Worm (Caenorhabditis elegans) whole organism, mixed stage, embryonic: ENCODE results near the gene T04B2.8.
A peak's percentile ranks its signal among the peaks of the same experiment; 100 is the strongest.

Source experiments
- M03D4.4 ChIP-seq: sonication (generic microtip); optimal IDR thresholded peaks from 2 replicates; lab custom pipeline; 2017; ENCODE audit warnings: mild to moderate bottlenecking, missing genetic modification characterization, missing compliant biosample characterization
- bed-3 ChIP-seq: fragments of 200-800 bp; sonication (Bioruptor generic); optimal IDR thresholded peaks from 3 replicates; lab custom pipeline; 2018; ENCODE audit warnings: mild to moderate bottlenecking, missing genetic modification characterization, moderate library complexity, missing compliant biosample characterization
- blmp-1 ChIP-seq: fragments of 150-350 bp; optimal IDR thresholded peaks from 2 replicates; lab custom pipeline; 2014; ENCODE audit warnings: missing biosample characterization, missing genetic modification characterization
- ceh-83 ChIP-seq: fragments of 200-800 bp; sonication (Bioruptor generic); optimal IDR thresholded peaks from 2 replicates; lab custom pipeline; 2018; ENCODE audit warnings: mild to moderate bottlenecking, missing genetic modification characterization, missing compliant biosample characterization
- cnd-1 ChIP-seq: fragments of 200-800 bp; sonication (Bioruptor generic); optimal IDR thresholded peaks from 2 replicates; lab custom pipeline; 2018; ENCODE audit warnings: mild to moderate bottlenecking, missing genetic modification characterization, missing compliant biosample characterization
- drap-1 ChIP-seq: fragments of 200-800 bp; sonication (Bioruptor generic); optimal IDR thresholded peaks from 3 replicates; lab custom pipeline; 2018; ENCODE audit warnings: mild to moderate bottlenecking, missing genetic modification characterization, missing compliant biosample characterization
- elt-1 ChIP-seq: sonication (generic microtip); optimal IDR thresholded peaks from 2 replicates; lab custom pipeline; 2017; ENCODE audit warnings: missing genetic modification characterization, mild to moderate bottlenecking, missing compliant biosample characterization, antibody characterized with exemption, moderate library complexity, borderline replicate concordance; ENCODE audit not compliant: insufficient read depth
- elt-3 ChIP-seq: fragments of 150-350 bp; optimal IDR thresholded peaks from 2 replicates; lab custom pipeline; 2014; ENCODE audit warnings: missing biosample characterization, missing genetic modification characterization
- flh-1 ChIP-seq: fragments of 200-800 bp; sonication (Bioruptor generic); optimal IDR thresholded peaks from 2 replicates; lab custom pipeline; 2018; ENCODE audit warnings: mild to moderate bottlenecking, missing genetic modification characterization, moderate library complexity, missing compliant biosample characterization
- ham-2 ChIP-seq: fragments of 200-800 bp; sonication (Bioruptor generic); optimal IDR thresholded peaks from 2 replicates; lab custom pipeline; 2018; ENCODE audit warnings: mild to moderate bottlenecking, missing genetic modification characterization, missing compliant biosample characterization
- hlh-1 ChIP-seq: fragments of 150-350 bp; optimal IDR thresholded peaks from 2 replicates; lab custom pipeline; 2014; ENCODE audit warnings: missing biosample characterization, missing genetic modification reagents, missing genetic modification characterization
- lin-13 ChIP-seq: fragments of 150-350 bp; optimal IDR thresholded peaks from 2 replicates; lab custom pipeline; 2014; ENCODE audit warnings: missing biosample characterization, missing genetic modification characterization
- lsy-2 ChIP-seq: fragments of 150-350 bp; optimal IDR thresholded peaks from 2 replicates; lab custom pipeline; 2014; ENCODE audit warnings: missing biosample characterization, missing genetic modification characterization
- mab-5 ChIP-seq: fragments of 150-350 bp; optimal IDR thresholded peaks from 2 replicates; lab custom pipeline; 2014; ENCODE audit warnings: missing biosample characterization, missing genetic modification characterization
- mep-1 ChIP-seq: fragments of 150-350 bp; optimal IDR thresholded peaks from 2 replicates; lab custom pipeline; 2017; ENCODE audit warnings: missing biosample characterization, missing genetic modification reagents, missing genetic modification characterization, inconsistent platforms
- mls-2 ChIP-seq: sonication (generic microtip); optimal IDR thresholded peaks from 2 replicates; lab custom pipeline; 2016; ENCODE audit warnings: mild to moderate bottlenecking, missing genetic modification characterization, moderate library complexity, missing compliant biosample characterization
- nhr-2 ChIP-seq: fragments of 150-350 bp; optimal IDR thresholded peaks from 2 replicates; lab custom pipeline; 2014; ENCODE audit warnings: missing biosample characterization, missing genetic modification characterization
- nhr-237 ChIP-seq: fragments of 150-350 bp; optimal IDR thresholded peaks from 2 replicates; lab custom pipeline; 2014; ENCODE audit warnings: missing biosample characterization, missing genetic modification characterization
- nhr-28 ChIP-seq: fragments of 150-350 bp; optimal IDR thresholded peaks from 2 replicates; lab custom pipeline; 2014; ENCODE audit warnings: missing biosample characterization, missing genetic modification characterization
- pha-4 ChIP-seq: fragments of 150-350 bp; optimal IDR thresholded peaks from 2 replicates; lab custom pipeline; 2018; ENCODE audit warnings: missing biosample characterization, missing genetic modification reagents, missing genetic modification characterization
- sem-2 ChIP-seq: fragments of 200-800 bp; sonication (Bioruptor generic); optimal IDR thresholded peaks from 2 replicates; lab custom pipeline; 2018; ENCODE audit warnings: mild to moderate bottlenecking, missing genetic modification characterization, missing compliant biosample characterization
- snpc-4 ChIP-seq: fragments of 150-350 bp; optimal IDR thresholded peaks from 2 replicates; lab custom pipeline; 2014; ENCODE audit warnings: missing biosample characterization, missing genetic modification characterization
- sptf-1 ChIP-seq: sonication (generic microtip); optimal IDR thresholded peaks from 2 replicates; lab custom pipeline; 2017; ENCODE audit warnings: mild to moderate bottlenecking, missing genetic modification characterization, moderate library complexity, missing compliant biosample characterization
- tbx-8 ChIP-seq: fragments of 200-800 bp; sonication (Bioruptor generic); optimal IDR thresholded peaks from 2 replicates; lab custom pipeline; 2018; ENCODE audit warnings: mild to moderate bottlenecking, missing genetic modification characterization, moderate library complexity, missing compliant biosample characterization
- unc-120 ChIP-seq: sonication (generic microtip); optimal IDR thresholded peaks from 2 replicates; lab custom pipeline; 2017; ENCODE audit warnings: missing genetic modification characterization, missing compliant biosample characterization; ENCODE audit not compliant: poor library complexity, severe bottlenecking
- unc-62 ChIP-seq: fragments of 150-350 bp; optimal IDR thresholded peaks from 2 replicates; lab custom pipeline; 2014; ENCODE audit warnings: missing biosample characterization, missing genetic modification reagents, missing genetic modification characterization
- zip-8 ChIP-seq: fragments of 150-350 bp; optimal IDR thresholded peaks from 2 replicates; lab custom pipeline; 2014; ENCODE audit warnings: missing biosample characterization, missing genetic modification characterization
- ztf-11 ChIP-seq: fragments of 150-350 bp; optimal IDR thresholded peaks from 2 replicates; lab custom pipeline; 2014; ENCODE audit warnings: missing biosample characterization, missing genetic modification characterization

T04B2.8 gene

DNA sequence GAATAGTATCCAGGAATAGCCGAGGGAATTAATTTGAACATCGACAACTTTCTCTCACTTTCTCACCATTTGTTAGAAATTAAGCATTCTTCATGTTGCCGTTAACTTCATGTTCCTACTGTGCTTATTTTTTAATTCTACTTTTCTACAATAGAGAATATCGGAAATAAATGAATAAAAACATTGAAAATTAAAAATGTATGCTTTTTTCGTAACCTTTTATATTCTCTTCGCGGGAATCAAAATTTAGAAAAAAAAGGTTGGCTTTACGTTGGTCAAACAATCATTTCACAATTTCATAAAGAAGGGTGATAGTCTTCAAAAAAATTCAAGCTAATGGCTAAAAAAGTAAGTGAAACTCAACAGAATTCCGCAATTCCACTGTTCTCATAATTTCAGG, 24.9 kb upstream of the T04B2.8 start, which contains the start of gene W01B6.5:
Gene W01B6.5, plus strand, starts transcription at position 301 of the 400 bp plus-strand sequence.
- TF ChIP-seq hlh-1 (tag; lab: Kevin White, UChicago), result no peak
- TF ChIP-seq mep-1 (tag; lab: Kevin White, UChicago), result no peak
- no peak for TF ChIP-seq ham-2 (GFP tag; lab: Kevin White, UChicago)
- no peak for TF ChIP-seq nhr-237 (tag; lab: Kevin White, UChicago)
- TF ChIP-seq sptf-1 (tag; lab: Kevin White, UChicago), result no peak
- TF ChIP-seq bed-3 (GFP tag; lab: Kevin White, UChicago), result no peak
- TF ChIP-seq, all 35 proteins: peak for 0

DNA sequence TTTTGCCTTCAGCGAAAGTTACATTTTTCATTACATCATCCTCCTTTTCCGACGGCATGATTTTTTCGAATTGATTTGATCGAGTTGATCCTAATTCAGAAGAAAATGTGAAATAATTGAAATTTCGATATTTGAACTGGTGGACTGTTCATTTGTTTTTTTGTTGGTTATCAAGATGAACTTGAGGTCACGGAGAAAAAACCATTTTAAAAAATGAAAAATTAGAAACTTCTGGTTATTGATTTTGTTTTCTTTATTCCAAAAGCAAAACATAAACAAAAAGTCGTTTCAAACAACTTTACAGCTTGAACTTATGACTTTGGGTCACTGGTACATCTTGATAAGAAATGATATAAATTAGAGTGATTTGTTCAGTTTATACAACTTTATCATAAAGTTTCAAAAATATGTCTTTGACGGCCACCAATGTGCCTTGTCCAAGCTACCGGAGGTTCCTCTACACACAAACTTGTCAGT, 24.1 kb upstream of the T04B2.8 start, which contains the start of the genes ttbk-4 and W01B6.4:
Gene ttbk-4, minus strand, starts transcription at position 101 of the 477 bp plus-strand sequence.
Gene W01B6.4, plus strand, starts transcription at position 427 of the 477 bp plus-strand sequence.
- no peak for TF ChIP-seq lin-13 (tag; lab: Kevin White, UChicago)

DNA sequence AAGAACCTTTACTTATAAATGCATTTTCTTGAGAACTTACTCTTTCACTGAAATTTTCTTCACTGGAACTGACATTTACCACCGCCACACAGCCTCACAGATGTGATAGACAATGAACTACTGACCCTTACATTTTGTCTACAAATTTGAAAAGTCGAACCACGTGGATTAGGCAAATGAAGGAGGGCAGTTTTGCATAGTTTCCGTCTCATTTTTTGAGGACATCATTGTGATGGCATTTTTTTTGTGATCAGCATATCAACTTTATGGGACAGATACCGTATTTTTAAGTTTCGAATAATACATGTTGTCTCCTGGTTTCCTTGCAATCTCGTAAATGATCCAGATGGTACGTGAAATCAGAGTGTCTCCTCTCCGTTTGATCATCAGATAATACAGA, 21.5 kb upstream of the T04B2.8 start, which contains the start of gene W01B6.3:
Gene W01B6.3, minus strand, starts transcription at position 101 of the 400 bp plus-strand sequence.
- TF ChIP-seq mls-2 (tag; lab: Kevin White, UChicago), result no peak
- no peak for TF ChIP-seq pha-4
- TF ChIP-seq elt-1 (tag; lab: Kevin White, UChicago), result no peak
- TF ChIP-seq tbx-8 (GFP tag; lab: Kevin White, UChicago), result no peak
- no peak for TF ChIP-seq drap-1 (GFP tag; lab: Kevin White, UChicago)
- no peak for TF ChIP-seq zip-8
- no peak for TF ChIP-seq nhr-28 (tag; lab: Kevin White, UChicago)
- no peak for TF ChIP-seq nhr-2 (tag; lab: Kevin White, UChicago)

DNA sequence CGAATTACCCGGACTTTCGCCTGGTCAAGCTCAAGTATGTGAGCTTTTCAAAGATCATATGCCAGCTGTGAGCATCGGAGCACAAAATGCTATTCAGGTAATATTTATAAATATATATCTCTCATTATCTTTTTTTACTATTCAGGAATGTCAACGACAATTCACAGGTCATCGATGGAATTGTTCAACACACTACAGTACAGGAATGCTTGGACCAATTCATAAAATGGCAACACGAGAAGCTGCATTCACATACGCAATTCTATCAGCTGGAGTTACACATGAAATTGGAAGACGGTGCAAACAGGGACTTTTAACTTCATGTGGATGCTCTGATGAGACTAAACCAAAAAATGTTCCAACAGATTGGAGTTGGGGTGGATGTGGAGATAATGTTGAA, 17.3 kb upstream of the T04B2.8 start:
- TF ChIP-seq sem-2 (GFP tag; lab: Kevin White, UChicago), result no peak

DNA sequence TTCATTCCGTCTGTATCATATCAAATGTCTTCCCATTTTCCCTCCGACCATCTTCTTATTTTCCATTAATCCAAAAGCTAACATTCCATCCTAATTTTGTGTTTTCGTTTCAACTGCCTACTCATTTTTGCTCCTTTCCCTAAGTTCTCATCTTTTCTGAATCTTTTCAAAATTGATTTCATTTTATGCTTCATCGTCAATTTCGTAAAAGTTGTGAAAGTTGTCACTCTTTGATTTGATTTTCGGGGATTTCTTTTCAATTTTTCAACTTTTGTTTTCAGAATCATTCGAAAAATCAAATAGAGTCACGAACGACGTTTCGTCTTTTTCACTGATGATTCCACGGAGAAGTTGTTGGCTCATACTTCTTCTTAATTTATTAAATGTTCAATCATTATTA, 16.6 kb upstream of the T04B2.8 start, which contains the start of gene cwn-2:
Gene cwn-2, plus strand, starts transcription at position 276 of the 400 bp plus-strand sequence.
- TF ChIP-seq ztf-11 (tag; lab: Kevin White, UChicago), result no peak
- no peak for TF ChIP-seq blmp-1
- TF ChIP-seq cnd-1 (tag; lab: Kevin White, UChicago), result no peak
- no peak for TF ChIP-seq flh-1 (GFP tag; lab: Kevin White, UChicago)
- TF ChIP-seq unc-62 (GFP tag; lab: Kevin White, UChicago), result no peak
- no peak for TF ChIP-seq sptf-1 (tag; lab: Kevin White, UChicago)
- no peak for TF ChIP-seq unc-120
- no peak for TF ChIP-seq elt-3 (tag; lab: Kevin White, UChicago)
- TF ChIP-seq snpc-4 (tag; lab: Kevin White, UChicago), result no peak
- TF ChIP-seq lsy-2 (tag; lab: Kevin White, UChicago), result no peak
- no peak for TF ChIP-seq ham-2 (GFP tag; lab: Kevin White, UChicago)
- no peak for TF ChIP-seq mab-5 (tag; lab: Kevin White, UChicago)
- no peak for TF ChIP-seq M03D4.4 (tag; lab: Kevin White, UChicago)
- TF ChIP-seq hlh-1 (tag; lab: Kevin White, UChicago), result no peak

DNA sequence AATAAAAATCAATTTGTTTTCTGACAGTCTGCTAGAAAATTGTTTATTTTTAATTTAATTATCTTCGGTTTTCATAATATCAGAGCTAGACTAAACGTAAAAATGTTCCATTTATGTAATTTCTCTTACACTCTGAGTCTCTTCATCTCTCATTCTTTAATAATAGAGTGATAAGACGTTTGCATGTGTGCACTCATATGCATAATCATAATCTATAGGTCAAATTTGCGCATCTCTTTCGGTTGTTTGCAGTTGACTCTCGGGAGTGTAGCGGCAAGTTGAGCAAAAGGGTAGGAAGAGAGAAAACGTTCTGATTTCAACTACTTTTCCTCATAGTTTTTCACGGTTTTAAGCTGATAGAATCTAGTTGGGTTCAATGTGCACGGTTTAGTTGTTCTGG, 15.5 kb upstream of the T04B2.8 start:
- TF ChIP-seq hlh-1 (tag; lab: Kevin White, UChicago) (no peak), blmp-1 (no peak)

DNA sequence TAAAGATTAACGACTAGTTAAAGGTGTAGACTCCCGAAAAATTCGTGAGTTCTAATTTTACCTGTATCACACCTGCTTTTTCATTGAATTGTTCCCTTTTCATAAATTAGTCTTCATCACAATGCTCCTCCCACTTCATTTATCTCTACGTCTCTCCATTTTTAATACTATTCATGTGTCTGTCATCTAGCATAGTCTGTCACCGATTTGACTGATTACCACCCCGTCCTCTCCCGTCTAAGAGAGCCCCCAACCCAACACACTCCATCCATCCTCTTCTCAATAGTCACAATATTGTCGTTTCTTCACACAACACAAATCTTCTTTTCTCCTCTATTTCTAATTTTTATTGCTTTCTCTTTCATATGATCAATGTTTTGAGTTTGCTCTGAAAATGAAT, 14.2 kb upstream of the T04B2.8 start:
- peak; percentile 98 for TF ChIP-seq unc-62 (GFP tag; lab: Kevin White, UChicago)
- TF ChIP-seq mls-2 (tag; lab: Kevin White, UChicago), result no peak
- TF ChIP-seq ceh-83, result no peak
- TF ChIP-seq, all 35 proteins: peak for 1
